Fruit fly (Drosophila melanogaster) whole organism, embryonic: ENCODE measurements around the gene CtsF.
A peak's percentile ranks its signal among the peaks of the same experiment; 100 is the strongest.

Experiments
- Atf6 ChIP-seq: fragments of 200-800 bp; sonication (Bioruptor generic); IDR thresholded peaks from 2 replicates; pipeline ENCODE4 v1.3.6; 2022; ENCODE audit warnings: missing biosample characterization, missing genetic modification characterization
- B-H1 ChIP-seq: fragments of 200-800 bp; sonication (Bioruptor generic); IDR thresholded peaks from 3 replicates; pipeline ENCODE4 v1.3.6; 2022; ENCODE audit warnings: missing biosample characterization, missing genetic modification characterization
- CG10543 ChIP-seq: fragments of 200-800 bp; sonication (Bioruptor generic); optimal IDR thresholded peaks from 3 replicates; lab custom pipeline; 2017; ENCODE audit warnings: missing biosample characterization, mild to moderate bottlenecking, missing genetic modification characterization, moderate library complexity
- CG12155 ChIP-seq: fragments of 200-800 bp; sonication (Bioruptor generic); optimal IDR thresholded peaks from 3 replicates; lab custom pipeline; 2016; ENCODE audit warnings: missing biosample characterization, missing genetic modification characterization
- CG12744 ChIP-seq: fragments of 200-800 bp; sonication (Bioruptor generic); optimal IDR thresholded peaks from 2 replicates; lab custom pipeline; 2016; ENCODE audit warnings: missing biosample characterization, missing genetic modification characterization
- CG14050 ChIP-seq: fragments of 200-800 bp; sonication (Bioruptor generic); IDR thresholded peaks from 3 replicates; pipeline ENCODE4 v1.3.6; 2022; ENCODE audit warnings: missing biosample characterization, missing genetic modification characterization
- CG1529 ChIP-seq: fragments of 200-800 bp; sonication (Bioruptor generic); optimal IDR thresholded peaks from 3 replicates; lab custom pipeline; 2018; ENCODE audit warnings: missing biosample characterization, missing genetic modification characterization
- CG15479 ChIP-seq: fragments of 200-800 bp; sonication (Bioruptor generic); optimal IDR thresholded peaks from 3 replicates; lab custom pipeline; 2019; ENCODE audit warnings: missing biosample characterization, mild to moderate bottlenecking, missing genetic modification characterization, moderate library complexity
- CG17186 ChIP-seq: fragments of 200-800 bp; sonication (Bioruptor generic); optimal IDR thresholded peaks from 3 replicates; lab custom pipeline; 2017; ENCODE audit warnings: missing biosample characterization, missing genetic modification reagents, missing genetic modification characterization
- CG18011 ChIP-seq: fragments of 200-800 bp; sonication (Bioruptor generic); optimal IDR thresholded peaks from 2 replicates; lab custom pipeline; 2017; ENCODE audit warnings: missing biosample characterization, missing genetic modification characterization, mild to moderate bottlenecking, moderate library complexity, missing genotype
- CG18619 ChIP-seq: fragments of 200-800 bp; sonication (Bioruptor generic); optimal IDR thresholded peaks from 3 replicates; lab custom pipeline; 2017; ENCODE audit warnings: missing biosample characterization, mild to moderate bottlenecking, missing genetic modification characterization
- CG3726 ChIP-seq: fragments of 200-800 bp; sonication (Bioruptor generic); IDR thresholded peaks from 3 replicates; pipeline ENCODE4, ENCODE4 v1.3.6; 2022; ENCODE audit warnings: missing biosample characterization, missing genetic modification characterization
- CG42726 ChIP-seq: fragments of 200-800 bp; sonication (Bioruptor generic); IDR thresholded peaks from 2 replicates; pipeline ENCODE4 v1.3.6; 2022; ENCODE audit warnings: missing biosample characterization, missing genetic modification characterization; ENCODE audit not compliant: partially characterized antibody
- CG4820 ChIP-seq: fragments of 200-800 bp; sonication (Bioruptor generic); optimal IDR thresholded peaks from 3 replicates; lab custom pipeline; 2016; ENCODE audit warnings: missing biosample characterization, missing genetic modification characterization
- CG6254 ChIP-seq: fragments of 200-800 bp; sonication (Bioruptor generic); optimal IDR thresholded peaks from 3 replicates; lab custom pipeline; 2017; ENCODE audit warnings: mild to moderate bottlenecking, missing biosample characterization, missing genetic modification reagents, missing genetic modification characterization
- CG6683 ChIP-seq: fragments of 200-800 bp; sonication (Bioruptor generic); optimal IDR thresholded peaks from 2 replicates; lab custom pipeline; 2017; ENCODE audit warnings: missing biosample characterization, mild to moderate bottlenecking, missing genetic modification characterization, missing genetic modification reagents
- CG6813 ChIP-seq: fragments of 200-800 bp; sonication (Bioruptor generic); optimal IDR thresholded peaks from 2 replicates; lab custom pipeline; 2017; ENCODE audit warnings: missing biosample characterization, missing genetic modification characterization, mild to moderate bottlenecking, moderate library complexity, missing genetic modification reagents
- CG7928 ChIP-seq: fragments of 200-800 bp; sonication (Bioruptor generic); optimal IDR thresholded peaks from 2 replicates; lab custom pipeline; 2017; ENCODE audit warnings: missing biosample characterization, mild to moderate bottlenecking, missing genetic modification characterization
- CG8388 ChIP-seq: fragments of 200-800 bp; sonication (Bioruptor generic); optimal IDR thresholded peaks from 2 replicates; lab custom pipeline; 2019; ENCODE audit warnings: missing biosample characterization, mild to moderate bottlenecking, missing genetic modification characterization, moderate library complexity
- CG8765 ChIP-seq: fragments of 200-800 bp; sonication (Bioruptor generic); IDR thresholded peaks from 2 replicates; pipeline ENCODE4 v1.3.6; 2022; ENCODE audit warnings: missing biosample characterization, missing genetic modification characterization
- CG9817 ChIP-seq: fragments of 200-800 bp; sonication (Bioruptor generic); optimal IDR thresholded peaks from 2 replicates; lab custom pipeline; 2018; ENCODE audit warnings: missing biosample characterization, mild to moderate bottlenecking, missing genetic modification characterization, moderate library complexity
- D19A ChIP-seq: fragments of 200-800 bp; optimal IDR thresholded peaks from 3 replicates; lab custom pipeline; 2019; ENCODE audit warnings: missing biosample characterization, mild to moderate bottlenecking, missing genetic modification characterization, moderate library complexity
- Dbx ChIP-seq: fragments of 200-800 bp; sonication (Bioruptor generic); IDR thresholded peaks from 3 replicates; pipeline ENCODE4 v1.3.6; 2022; ENCODE audit warnings: missing biosample characterization, missing genetic modification characterization
- Fer3 ChIP-seq: fragments of 200-800 bp; sonication (Bioruptor generic); optimal IDR thresholded peaks from 2 replicates; lab custom pipeline; 2018; ENCODE audit warnings: missing biosample characterization, mild to moderate bottlenecking, missing genetic modification characterization, moderate library complexity
- Gsc ChIP-seq: fragments of 200-800 bp; sonication (Bioruptor generic); IDR thresholded peaks from 2 replicates; pipeline ENCODE4 v1.3.6; 2022; ENCODE audit warnings: missing biosample characterization, missing genetic modification characterization
- HLH4C ChIP-seq: fragments of 200-800 bp; sonication (Bioruptor generic); IDR thresholded peaks from 3 replicates; pipeline ENCODE4 v1.3.6; 2022; ENCODE audit warnings: missing biosample characterization, missing genetic modification characterization; ENCODE audit not compliant: partially characterized antibody
- HLH54F ChIP-seq: fragments of 200-800 bp; sonication (Bioruptor generic); optimal IDR thresholded peaks from 3 replicates; lab custom pipeline; 2016; ENCODE audit warnings: missing biosample characterization, missing genetic modification characterization
- Hr3 ChIP-seq: fragments of 200-800 bp; sonication (Bioruptor generic); optimal IDR thresholded peaks from 3 replicates; lab custom pipeline; 2016; ENCODE audit warnings: missing biosample characterization, missing genetic modification characterization
- MBD-R2 ChIP-seq: fragments of 200-800 bp; sonication (Bioruptor generic); IDR thresholded peaks from 2 replicates; pipeline ENCODE4 v1.3.6; 2022; ENCODE audit warnings: missing biosample characterization, missing genetic modification characterization
- Stat92E ChIP-seq, 3 experiments: fragments of >200 bp in 2 of 3; fragments of 200-800 bp in 1 of 3; sonication (Bioruptor generic) in 1 of 3; optimal IDR thresholded peaks; 2 replicates each; lab custom pipeline; 2017 to 2019; ENCODE audit warnings: missing biosample characterization in 3 of 3, missing genetic modification characterization in 3 of 3, mild to moderate bottlenecking in 1 of 3, moderate library complexity in 1 of 3
- Trl ChIP-seq, 3 experiments: fragments of >200 bp in 2 of 3; fragments of 200-800 bp in 1 of 3; sonication (Bioruptor generic) in 1 of 3; optimal IDR thresholded peaks; 2 replicates in 1 of 3; 3 replicates in 2 of 3; lab custom pipeline; 2016 to 2017; ENCODE audit warnings: missing biosample characterization in 1 of 3, missing genetic modification characterization in 1 of 3
- Usf ChIP-seq: fragments of 200-800 bp; sonication (Bioruptor generic); optimal IDR thresholded peaks from 2 replicates; lab custom pipeline; 2017; ENCODE audit warnings: missing genotype, missing biosample characterization, missing genetic modification characterization
- Xbp1 ChIP-seq: fragments of 200-800 bp; sonication (Bioruptor generic); optimal IDR thresholded peaks from 3 replicates; lab custom pipeline; 2016; ENCODE audit warnings: missing biosample characterization, mild to moderate bottlenecking, missing genetic modification characterization
- crp ChIP-seq, 2 experiments: fragments of 200-800 bp; sonication (Bioruptor generic); optimal IDR thresholded peaks; 2 replicates in 1 of 2; 3 replicates in 1 of 2; lab custom pipeline; 2017; ENCODE audit warnings: missing biosample characterization in 2 of 2, missing genetic modification characterization in 2 of 2, mild to moderate bottlenecking in 1 of 2, moderate library complexity in 1 of 2
- dan ChIP-seq: fragments of 200-800 bp; sonication (Bioruptor generic); IDR thresholded peaks from 2 replicates; pipeline ENCODE4 v1.3.6; 2022; ENCODE audit warnings: missing biosample characterization, missing genetic modification characterization
- ham ChIP-seq: fragments of 200-800 bp; sonication (Bioruptor generic); IDR thresholded peaks from 2 replicates; pipeline ENCODE4 v1.3.6; 2022; ENCODE audit warnings: missing biosample characterization, missing genetic modification characterization
- hb ChIP-seq: fragments of 200-800 bp; sonication (Bioruptor generic); IDR thresholded peaks from 3 replicates; pipeline ENCODE4 v1.3.6; 2022; ENCODE audit warnings: missing biosample characterization, missing genetic modification characterization; ENCODE audit not compliant: partially characterized antibody
- hbn ChIP-seq: fragments of 200-800 bp; sonication (Bioruptor generic); IDR thresholded peaks from 2 replicates; pipeline ENCODE4 v1.3.6; 2022; ENCODE audit warnings: missing biosample characterization, missing genetic modification characterization; ENCODE audit not compliant: partially characterized antibody
- klu ChIP-seq: fragments of 200-800 bp; sonication (Bioruptor generic); IDR thresholded peaks from 2 replicates; pipeline ENCODE4 v1.3.6; 2022; ENCODE audit warnings: missing biosample characterization, missing genetic modification characterization
- nerfin-1 ChIP-seq: fragments of 200-800 bp; sonication (Bioruptor generic); optimal IDR thresholded peaks from 3 replicates; lab custom pipeline; 2019; ENCODE audit warnings: missing biosample characterization, mild to moderate bottlenecking, missing genetic modification characterization, moderate library complexity
- pb ChIP-seq: fragments of 200-800 bp; sonication (Bioruptor generic); optimal IDR thresholded peaks from 3 replicates; lab custom pipeline; 2016; ENCODE audit warnings: missing biosample characterization, missing genetic modification characterization
- ranshi ChIP-seq: fragments of 200-800 bp; sonication (Bioruptor generic); IDR thresholded peaks from 2 replicates; pipeline ENCODE4 v1.3.6; 2022; ENCODE audit warnings: missing biosample characterization, missing genetic modification characterization
- shn ChIP-seq: fragments of 200-800 bp; sonication (Bioruptor generic); optimal IDR thresholded peaks from 3 replicates; lab custom pipeline; 2016; ENCODE audit warnings: missing biosample characterization, missing genetic modification characterization
- tup ChIP-seq: fragments of 200-800 bp; sonication (Bioruptor generic); optimal IDR thresholded peaks from 2 replicates; lab custom pipeline; 2016; ENCODE audit warnings: missing biosample characterization, mild to moderate bottlenecking, missing genetic modification characterization, moderate library complexity
- wek ChIP-seq: fragments of 200-800 bp; sonication (Bioruptor generic); optimal IDR thresholded peaks from 3 replicates; lab custom pipeline; 2018; ENCODE audit warnings: missing biosample characterization, mild to moderate bottlenecking, missing genetic modification characterization, moderate library complexity
- yki ChIP-seq: fragments of >200 bp; optimal IDR thresholded peaks from 3 replicates; lab custom pipeline; 2018
- zf30C ChIP-seq: fragments of 200-800 bp; sonication (Bioruptor generic); optimal IDR thresholded peaks from 3 replicates; lab custom pipeline; 2018; ENCODE audit warnings: missing biosample characterization, mild to moderate bottlenecking, missing genetic modification characterization

CtsF gene

DNA sequence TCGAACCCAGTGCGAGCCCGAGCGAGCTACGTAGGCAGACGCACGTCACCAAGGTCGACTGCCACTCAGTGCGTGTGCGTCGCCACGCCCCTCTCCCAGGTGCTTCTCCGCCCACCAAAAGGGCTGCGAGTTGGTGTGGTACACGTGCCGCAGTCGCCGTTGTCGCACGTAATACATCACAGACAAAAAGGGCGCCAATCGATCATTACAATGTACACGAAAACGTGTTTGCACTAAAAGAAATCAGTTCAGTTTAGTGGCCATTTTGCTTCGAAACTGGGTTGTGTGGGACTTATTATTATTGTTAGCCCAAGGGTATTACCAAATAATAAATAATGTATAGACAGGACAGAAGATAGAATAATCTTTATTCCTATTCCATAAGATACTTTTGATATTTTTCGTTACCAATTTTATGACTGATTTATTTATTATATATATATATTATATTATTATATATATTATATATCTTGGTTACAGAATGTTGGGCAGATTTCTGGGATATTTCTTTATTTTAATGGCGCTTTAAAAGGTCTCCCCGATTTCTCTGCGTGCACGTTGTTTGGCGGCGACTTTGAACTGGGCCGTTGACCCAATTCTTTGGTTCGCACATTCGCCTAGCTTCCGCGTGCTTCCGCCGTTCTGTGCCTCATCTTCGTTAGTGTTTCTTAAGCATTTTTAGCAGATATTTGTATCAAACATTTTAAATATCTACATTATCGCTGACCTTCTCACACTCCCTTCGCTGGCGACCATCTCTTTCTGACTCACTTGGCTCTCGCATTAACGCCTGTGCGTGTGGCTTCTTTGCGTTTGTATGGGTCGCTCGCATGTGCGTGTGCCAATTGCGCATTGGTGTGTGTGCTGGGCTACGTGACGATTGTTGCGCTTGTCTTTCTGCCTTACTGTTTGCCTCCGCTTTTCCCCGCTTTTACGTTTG, 12.0 kb upstream of the CtsF start (continued):
- 0 out of 3 replicates have a peak, but pooled peaks have one; percentile 64 for TF ChIP-seq CG3726 (GFP tag; lab: Robert Waterston, UW)
- peak; percentile 46 for TF ChIP-seq CG12155 (GFP tag; lab: Kevin White, UChicago)
- TF ChIP-seq pb: no peak
- TF ChIP-seq Stat92E (GFP tag; optimal IDR thresholded peaks at IDR 0.05; lab: Kevin White, UChicago): no peak
- TF ChIP-seq ranshi (GFP tag; lab: Robert Waterston, UW): no peak; the same call in 1 of the 2 replicates
- 0 out of 2 replicates have a peak, but pooled peaks have one; percentile 46 for TF ChIP-seq hbn
- TF ChIP-seq CG9817 (tag; lab: Kevin White, UChicago): peak; percentile 85
- peak; percentile 83 for TF ChIP-seq CG8388 (GFP tag; lab: Kevin White, UChicago)
- TF ChIP-seq nerfin-1 (tag; lab: Kevin White, UChicago): peak; percentile 71
- TF ChIP-seq CG14050 (GFP tag; lab: Robert Waterston, UW): peak; percentile 49; the same call in 1 of the 3 replicates
- peak; percentile 52 for TF ChIP-seq CG1529 (GFP tag; lab: Kevin White, UChicago)
- no peak for TF ChIP-seq CG8765 (GFP tag; lab: Robert Waterston, UW)
- peak; percentile 73 for TF ChIP-seq CG6254 (GFP tag; lab: Kevin White, UChicago)
- no peak for TF ChIP-seq CG12744 (GFP tag; lab: Kevin White, UChicago)
- no peak for TF ChIP-seq HLH54F (GFP tag; lab: Kevin White, UChicago)
- peak; percentile 22 for TF ChIP-seq Usf (GFP tag; lab: Kevin White, UChicago)
- peak; percentile 73 for TF ChIP-seq Fer3 (tag; lab: Kevin White, UChicago)
- peak; percentile 92 for TF ChIP-seq CG18619 (GFP tag; lab: Kevin White, UChicago)
- peak; percentile 34 for TF ChIP-seq tup (GFP tag; lab: Kevin White, UChicago)
- TF ChIP-seq Hr3 (GFP tag; lab: Kevin White, UChicago): peak; percentile 89
- peak; percentile 82 for TF ChIP-seq Xbp1 (GFP tag; lab: Kevin White, UChicago)
- TF ChIP-seq Dbx: no peak; the same call in 1 of the 3 replicates
- TF ChIP-seq CG15479 (GFP tag; lab: Kevin White, UChicago): peak; percentile 74
- no peak for TF ChIP-seq hb (GFP tag; lab: Robert Waterston, UW)
- peak; percentile 87 for TF ChIP-seq CG6813 (GFP tag; lab: Kevin White, UChicago)
- peak; percentile 36; the same call in 1 of the 2 replicates for TF ChIP-seq MBD-R2 (GFP tag; lab: Robert Waterston, UW)
- TF ChIP-seq yki (lab: Kevin White, UChicago): no peak
- TF ChIP-seq zf30C (GFP tag; lab: Kevin White, UChicago): peak; percentile 92
- TF ChIP-seq CG6683 (GFP tag; lab: Kevin White, UChicago): peak; percentile 70
- no peak for TF ChIP-seq CG17186 (GFP tag; lab: Kevin White, UChicago)
- peak; percentile 89 for TF ChIP-seq CG10543 (GFP tag; lab: Kevin White, UChicago)
- no peak for TF ChIP-seq wek (GFP tag; lab: Kevin White, UChicago)
- TF ChIP-seq CG7928 (GFP tag; lab: Kevin White, UChicago): peak; percentile 29
- peak; percentile 58 for TF ChIP-seq CG18011 (GFP tag; lab: Kevin White, UChicago)
- TF ChIP-seq dan (GFP tag; lab: Robert Waterston, UW): no peak
- no peak; the same call in 1 of the 2 replicates for TF ChIP-seq ham (GFP tag; lab: Robert Waterston, UW)
- TF ChIP-seq Trl (optimal IDR thresholded peaks at IDR 0.05; lab: Kevin White, UChicago): no peak
- no peak for TF ChIP-seq Trl (GFP tag; optimal IDR thresholded peaks at IDR 0.05; lab: Kevin White, UChicago)
- TF ChIP-seq Gsc (GFP tag; lab: Robert Waterston, UW): no peak
- no peak for TF ChIP-seq shn
- no peak for TF ChIP-seq CG42726 (GFP tag; lab: Robert Waterston, UW)
- peak; percentile 73; the same call in 1 of the 2 replicates for TF ChIP-seq klu (GFP tag; lab: Robert Waterston, UW)
- TF ChIP-seq crp (GFP tag; optimal IDR thresholded peaks at IDR 0.05; lab: Kevin White, UChicago): peak in 1 of 2 experiments; percentile 25
- no peak for TF ChIP-seq HLH4C (GFP tag; lab: Robert Waterston, UW)
- TF ChIP-seq D19A (tag; lab: Kevin White, UChicago): peak; percentile 86
- peak; percentile 76 for TF ChIP-seq CG4820 (GFP tag; lab: Kevin White, UChicago)
- peak; percentile 51; the same call in 2 of the 3 replicates for TF ChIP-seq B-H1 (GFP tag; lab: Robert Waterston, UW)
- peak; percentile 20 for TF ChIP-seq Atf6
